Worm (Caenorhabditis elegans) whole organism, dauer: ENCODE measurements around the gene F22E5.12.
"Not testable (repeated sequence)": the region's sequence is repeated elsewhere in the genome, so short reads cannot be mapped to it uniquely, and the experiment has no call there.

Experiments
- unc-62 ChIP-seq: sonication (generic microtip); optimal IDR thresholded peaks from 2 replicates; lab custom pipeline; 2017; ENCODE audit warnings: missing biosample characterization, missing genetic modification reagents, missing genetic modification characterization

Gene F22E5.12

ce11 chrII:2656606-2657005 lies 9.9 kb upstream of the F22E5.12 start, which contains the start of gene sri-47:
TSS of gene sri-47 (plus strand) at chrII:2656906.
- TF ChIP-seq unc-62, result no peak

DNA sequence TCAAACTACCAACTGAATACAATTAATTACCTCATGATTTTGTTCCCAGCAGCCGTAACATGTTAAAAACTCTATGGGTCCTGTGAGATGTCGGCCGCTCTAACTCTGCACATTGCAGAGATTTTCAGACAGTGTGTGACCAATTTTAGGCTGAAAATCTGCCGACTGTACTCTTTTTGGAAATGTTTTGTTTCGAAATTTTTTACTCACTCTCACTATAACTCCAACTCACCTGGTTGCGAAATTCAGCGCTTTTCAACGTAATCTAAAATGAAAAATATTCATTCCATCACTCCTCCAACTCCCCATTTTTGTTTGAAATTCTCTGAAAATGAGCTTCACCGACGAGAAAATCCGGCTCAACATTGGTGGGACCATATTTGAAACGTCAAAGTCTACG lies 2.9 kb upstream of the F22E5.12 start, which contains the start of the genes F22E5.13 and F22E5.6:
F22E5.13 (minus strand) TSS at position 101 of the 400 bp plus-strand sequence.
F22E5.6 (plus strand) TSS at position 297 of the 400 bp plus-strand sequence.
- TF ChIP-seq unc-62, result no peak

DNA sequence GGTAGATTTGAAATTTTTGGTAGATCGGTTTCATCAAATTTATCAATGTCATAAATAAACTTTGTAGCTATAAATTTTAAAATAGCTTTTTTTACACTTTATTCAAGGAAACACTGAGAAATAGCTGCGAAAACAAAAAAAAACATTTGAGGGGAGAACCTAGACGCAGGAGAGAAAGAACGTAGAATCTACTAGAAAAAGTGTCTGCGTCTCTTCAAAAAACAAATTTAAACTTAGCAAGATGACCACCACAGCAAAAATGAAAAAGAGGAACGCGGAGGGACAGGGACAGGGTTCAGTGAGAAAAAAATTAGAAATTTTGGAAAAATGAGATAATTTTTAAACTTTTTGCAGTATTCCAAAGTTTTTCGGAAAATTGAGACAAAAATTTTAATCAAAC lies 2.4 kb upstream of the F22E5.12 start:
- no peak for TF ChIP-seq unc-62

DNA sequence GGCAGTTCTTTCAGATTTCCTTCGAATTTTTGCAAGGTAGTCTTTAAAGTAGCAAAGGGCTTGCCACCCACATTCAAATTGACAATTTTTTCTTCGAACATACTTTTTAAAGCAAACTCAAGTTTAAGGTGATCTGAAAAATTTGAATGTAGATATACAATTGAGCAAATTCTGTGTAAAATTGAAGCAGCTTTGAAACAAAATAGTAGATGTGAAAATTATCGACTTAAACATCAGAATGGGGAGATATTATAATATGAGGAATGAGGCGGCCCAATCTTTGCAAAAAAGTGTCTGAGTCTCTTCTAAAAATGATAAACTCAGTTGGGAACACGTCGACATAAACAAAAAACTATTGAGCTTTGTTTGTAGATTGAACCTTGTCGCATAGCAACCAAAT lies 2.2 kb downstream of the F22E5.12 start, which contains the start of gene F22E5.11:
F22E5.11 (minus strand) TSS at position 101 of the 400 bp plus-strand sequence.
- no peak for TF ChIP-seq unc-62

- TF ChIP-seq unc-62, result no peak
Observed at ce11 chrII:2641777-2642176, 4.9 kb downstream of the F22E5.12 start, which contains the start of gene F22E5.7. TSS of gene F22E5.7 (plus strand) at chrII:2642077.

DNA sequence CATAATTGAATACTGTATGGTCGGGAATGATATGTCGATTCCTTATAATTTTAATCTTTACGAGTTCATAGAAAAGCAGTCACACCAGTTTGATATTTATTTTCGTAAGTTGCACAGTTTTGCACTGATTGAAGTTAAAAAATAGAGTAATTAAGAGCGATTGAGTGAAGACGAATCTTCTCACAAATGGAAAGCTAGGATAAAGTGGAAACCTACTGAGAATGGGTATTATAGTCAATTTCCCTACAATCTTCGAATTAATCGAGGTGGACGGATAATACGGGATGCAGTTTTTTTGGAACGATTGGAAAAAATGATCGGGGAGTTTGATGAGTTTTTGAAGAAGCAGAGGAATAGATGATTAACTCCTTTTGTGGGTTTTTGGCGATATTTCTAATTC lies 5.7 kb downstream of the F22E5.12 start, which contains the start of gene F22E5.23:
F22E5.23 (plus strand) TSS at position 301 of the 400 bp plus-strand sequence.
- no peak for TF ChIP-seq unc-62

DNA sequence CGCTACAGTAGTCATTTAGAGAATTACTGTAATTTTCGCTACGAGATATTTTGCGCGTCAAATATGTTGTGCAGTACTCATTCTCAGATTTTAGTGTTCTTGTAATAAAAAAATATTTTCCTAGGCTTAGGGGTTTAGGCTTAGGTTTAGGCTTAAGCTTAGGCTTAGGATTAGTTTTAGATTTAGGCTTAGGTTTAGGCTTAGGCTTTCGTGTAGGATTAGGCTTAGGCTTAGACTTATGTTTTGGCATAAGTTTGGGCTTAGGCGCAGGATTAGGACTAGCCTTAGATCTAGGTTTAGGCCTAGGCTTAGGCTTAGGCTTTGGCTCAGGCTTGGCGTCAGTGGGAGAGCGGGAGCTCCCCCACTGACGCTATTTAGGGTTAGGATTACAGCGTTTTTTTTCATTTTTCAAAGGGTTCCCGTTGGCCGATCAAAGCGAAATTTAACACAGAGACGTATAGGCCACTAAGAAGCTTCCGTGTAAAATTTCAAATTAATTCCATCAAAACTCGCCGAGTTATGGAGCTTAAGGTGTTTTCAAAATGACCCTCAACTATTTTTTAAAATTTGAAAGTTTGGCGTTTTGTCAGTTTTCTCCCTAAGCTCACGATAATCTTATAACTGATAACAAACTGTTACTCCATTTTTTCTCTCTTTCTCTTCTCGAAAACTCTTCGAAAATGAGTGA lies 7.1 kb downstream of the F22E5.12 start, which contains the start of gene F22E5.8:
F22E5.8 (plus strand) TSS at position 638 of the 688 bp plus-strand sequence.
- TF ChIP-seq unc-62, result not testable (repeated sequence)

- no peak for TF ChIP-seq unc-62
Observed at ce11 chrII:2638062-2638461, 8.6 kb downstream of the F22E5.12 start, which contains the start of gene F22E5.9. TSS of gene F22E5.9 (plus strand) at chrII:2638388.

- TF ChIP-seq unc-62, result no peak
Observed at ce11 chrII:2637359-2637758, 9.3 kb downstream of the F22E5.12 start, which contains the start of gene F22E5.21. TSS of gene F22E5.21 (minus strand) at chrII:2637459.

- TF ChIP-seq unc-62, result no peak
Observed at ce11 chrII:2631169-2631568, 15.5 kb downstream of the F22E5.12 start, which contains the start of gene D2062.1. TSS of gene D2062.1 (plus strand) at chrII:2631469.

DNA sequence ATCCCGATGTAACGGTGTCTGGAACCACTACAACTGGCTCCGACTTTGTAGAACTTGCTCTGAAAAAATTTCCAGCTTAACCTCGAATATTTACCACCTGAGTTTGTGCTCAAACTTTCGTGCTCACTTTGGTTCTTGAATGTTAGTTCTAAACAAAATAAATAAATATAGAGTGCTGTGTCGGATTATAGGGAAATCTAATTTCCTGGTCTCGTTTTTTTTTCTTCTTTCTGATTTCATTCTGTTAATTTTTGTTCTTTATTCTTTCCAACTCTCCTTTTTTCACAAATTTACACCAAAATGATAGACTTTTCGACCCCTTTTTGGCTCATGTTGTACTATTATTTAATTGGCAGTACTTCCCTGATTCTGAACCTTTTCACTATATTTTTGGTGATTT lies 17.4 kb downstream of the F22E5.12 start, which contains the start of gene sri-37:
sri-37 (plus strand) TSS at position 301 of the 400 bp plus-strand sequence.
- TF ChIP-seq unc-62, result no peak

- no peak for TF ChIP-seq unc-62
Observed at ce11 chrII:2628401-2628800, 18.3 kb downstream of the F22E5.12 start.

DNA sequence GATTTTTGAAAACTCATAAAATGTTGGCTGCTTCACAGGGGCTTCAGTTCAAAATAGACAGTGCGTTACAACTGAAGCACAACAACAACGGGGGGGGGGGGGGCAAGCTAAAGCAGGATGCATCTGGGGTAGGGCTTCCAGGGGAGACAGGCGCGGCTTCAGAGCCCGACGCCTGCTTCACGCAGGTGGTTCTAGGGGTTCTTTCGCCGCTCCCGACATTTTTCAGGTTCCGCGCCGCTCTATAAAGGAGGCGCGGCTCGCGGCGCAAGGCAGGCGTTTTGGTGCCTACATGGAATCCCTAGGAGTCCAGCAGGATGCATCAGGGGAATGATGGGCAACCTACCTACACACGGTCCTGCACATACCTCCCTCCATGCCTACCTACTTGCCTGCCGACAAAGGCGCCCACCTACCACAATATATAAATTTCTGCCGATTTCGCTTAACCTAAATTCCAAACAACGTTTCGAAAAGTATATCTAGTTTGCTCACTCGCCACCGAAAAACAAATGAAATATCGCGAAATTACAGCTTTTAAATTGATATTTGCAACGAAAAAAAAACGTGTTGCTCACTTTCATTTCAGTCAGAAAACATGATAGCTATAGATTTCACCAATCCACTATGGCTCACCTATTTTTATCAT lies 19.4 kb downstream of the F22E5.12 start, which contains the start of gene sri-71:
sri-71 (plus strand) TSS at position 596 of the 646 bp plus-strand sequence.
- TF ChIP-seq unc-62, result no peak

DNA sequence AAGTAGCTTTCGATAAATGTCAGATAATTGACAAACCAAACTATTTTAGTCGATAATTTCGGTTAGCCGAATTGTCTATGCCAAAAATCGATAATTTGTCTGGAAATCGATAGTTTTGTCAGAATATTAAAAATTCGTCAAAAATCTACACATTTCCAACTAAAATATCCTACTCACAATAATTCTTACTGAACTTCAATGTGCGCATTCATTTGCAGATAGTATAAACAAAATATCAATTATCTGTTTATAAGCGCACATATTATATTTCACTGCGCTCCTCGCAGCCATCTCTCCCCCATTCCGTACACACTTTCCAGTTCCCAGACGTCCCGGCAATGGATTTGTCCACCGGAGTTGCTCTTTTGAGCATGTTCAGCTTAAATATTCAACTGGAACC lies 21.9 kb downstream of the F22E5.12 start, which contains the start of gene lgc-28:
lgc-28 (plus strand) TSS at position 301 of the 400 bp plus-strand sequence.
- no peak for TF ChIP-seq unc-62

- not testable (repeated sequence) for TF ChIP-seq unc-62
Observed at ce11 chrII:2622936-2623452, 23.7 kb downstream of the F22E5.12 start, which contains the start of gene D2062.4. TSS of gene D2062.4 (plus strand) at chrII:2623402.

DNA sequence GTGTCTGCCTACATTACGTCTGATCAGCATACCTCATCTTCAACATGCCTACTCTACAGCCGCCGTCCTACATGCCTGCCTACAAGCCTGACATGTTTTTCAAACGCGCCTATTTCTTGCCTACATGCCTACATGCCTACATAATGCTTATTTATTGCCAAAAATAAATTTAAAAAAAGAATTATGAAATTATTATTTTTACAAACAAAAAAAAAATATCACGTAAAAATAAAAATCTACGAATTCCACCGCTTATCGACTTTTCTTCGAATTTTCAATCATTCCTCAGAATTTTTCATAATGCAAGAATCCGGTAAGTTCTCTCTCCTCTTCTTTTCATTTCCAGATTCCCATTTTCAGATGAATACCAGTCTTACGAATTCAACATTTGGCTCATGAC lies 24.2 kb downstream of the F22E5.12 start, which contains the start of gene D2062.5:
D2062.5 (plus strand) TSS at position 301 of the 400 bp plus-strand sequence.
- TF ChIP-seq unc-62, result no peak

ce11 chrII:2619148-2619547 lies 27.5 kb downstream of the F22E5.12 start, which contains the start of gene msrp-6:
TSS of gene msrp-6 (plus strand) at chrII:2619448.
- not testable (repeated sequence) for TF ChIP-seq unc-62
